Worm (Caenorhabditis elegans): ENCODE results near the gene ZC250.5.

- TF ChIP-seq F39B2.1 (GFP tag; IDR thresholded peaks at IDR 0.05), result no peak
- no peak for TF ChIP-seq sptf-2 (GFP tag; optimal IDR thresholded peaks at IDR 0.05)
- no peak for TF ChIP-seq lin-26 (GFP tag; IDR thresholded peaks at IDR 0.05)
- TF ChIP-seq dpl-1 (GFP tag; optimal IDR thresholded peaks at IDR 0.05), result no peak
- no peak for TF ChIP-seq ama-1 (optimal IDR thresholded peaks at IDR 0.05)
- TF ChIP-seq ama-1 (GFP tag; optimal IDR thresholded peaks at IDR 0.05), result no peak
Measured at ce11 chrV:5756193-5756592, 49.4 kb upstream of the ZC250.5 start, which contains the start of gene C53A3.3.

Data from whole organism, young adult.